Worm (Caenorhabditis elegans) whole organism, mixed stage, embryonic: ENCODE results near the gene F10A3.11.

Source experiments
- M03D4.4 ChIP-seq: sonication (generic microtip); optimal IDR thresholded peaks from 2 replicates; lab custom pipeline; 2017; ENCODE audit warnings: mild to moderate bottlenecking, missing genetic modification characterization, missing compliant biosample characterization
- bed-3 ChIP-seq: fragments of 200-800 bp; sonication (Bioruptor generic); optimal IDR thresholded peaks from 3 replicates; lab custom pipeline; 2018; ENCODE audit warnings: mild to moderate bottlenecking, missing genetic modification characterization, moderate library complexity, missing compliant biosample characterization
- ceh-39 ChIP-seq: fragments of 150-350 bp; optimal IDR thresholded peaks from 2 replicates; lab custom pipeline; 2014; ENCODE audit warnings: missing biosample characterization, missing genetic modification characterization
- ceh-43 ChIP-seq: fragments of 200-800 bp; sonication (Bioruptor generic); optimal IDR thresholded peaks from 2 replicates; lab custom pipeline; 2018; ENCODE audit warnings: mild to moderate bottlenecking, missing genetic modification characterization, moderate library complexity, missing compliant biosample characterization
- ces-1 ChIP-seq: fragments of 150-350 bp; optimal IDR thresholded peaks from 2 replicates; lab custom pipeline; 2014; ENCODE audit warnings: missing biosample characterization, missing genetic modification reagents, missing genetic modification characterization
- cnd-1 ChIP-seq: fragments of 200-800 bp; sonication (Bioruptor generic); optimal IDR thresholded peaks from 2 replicates; lab custom pipeline; 2018; ENCODE audit warnings: mild to moderate bottlenecking, missing genetic modification characterization, missing compliant biosample characterization
- drap-1 ChIP-seq: fragments of 200-800 bp; sonication (Bioruptor generic); optimal IDR thresholded peaks from 3 replicates; lab custom pipeline; 2018; ENCODE audit warnings: mild to moderate bottlenecking, missing genetic modification characterization, missing compliant biosample characterization
- elt-1 ChIP-seq: sonication (generic microtip); optimal IDR thresholded peaks from 2 replicates; lab custom pipeline; 2017; ENCODE audit warnings: missing genetic modification characterization, mild to moderate bottlenecking, missing compliant biosample characterization, antibody characterized with exemption, moderate library complexity, borderline replicate concordance; ENCODE audit not compliant: insufficient read depth
- elt-3 ChIP-seq: fragments of 150-350 bp; optimal IDR thresholded peaks from 2 replicates; lab custom pipeline; 2014; ENCODE audit warnings: missing biosample characterization, missing genetic modification characterization
- flh-1 ChIP-seq: fragments of 200-800 bp; sonication (Bioruptor generic); optimal IDR thresholded peaks from 2 replicates; lab custom pipeline; 2018; ENCODE audit warnings: mild to moderate bottlenecking, missing genetic modification characterization, moderate library complexity, missing compliant biosample characterization
- ham-2 ChIP-seq: fragments of 200-800 bp; sonication (Bioruptor generic); optimal IDR thresholded peaks from 2 replicates; lab custom pipeline; 2018; ENCODE audit warnings: mild to moderate bottlenecking, missing genetic modification characterization, missing compliant biosample characterization
- hlh-1 ChIP-seq: fragments of 150-350 bp; optimal IDR thresholded peaks from 2 replicates; lab custom pipeline; 2014; ENCODE audit warnings: missing biosample characterization, missing genetic modification reagents, missing genetic modification characterization
- lin-13 ChIP-seq: fragments of 150-350 bp; optimal IDR thresholded peaks from 2 replicates; lab custom pipeline; 2014; ENCODE audit warnings: missing biosample characterization, missing genetic modification characterization
- lin-32 ChIP-seq: fragments of 200-800 bp; sonication (Bioruptor generic); optimal IDR thresholded peaks from 2 replicates; lab custom pipeline; 2018; ENCODE audit warnings: mild to moderate bottlenecking, missing genetic modification characterization, missing compliant biosample characterization
- lsy-2 ChIP-seq: fragments of 150-350 bp; optimal IDR thresholded peaks from 2 replicates; lab custom pipeline; 2014; ENCODE audit warnings: missing biosample characterization, missing genetic modification characterization
- mab-5 ChIP-seq: fragments of 150-350 bp; optimal IDR thresholded peaks from 2 replicates; lab custom pipeline; 2014; ENCODE audit warnings: missing biosample characterization, missing genetic modification characterization
- mep-1 ChIP-seq: fragments of 150-350 bp; optimal IDR thresholded peaks from 2 replicates; lab custom pipeline; 2017; ENCODE audit warnings: missing biosample characterization, missing genetic modification reagents, missing genetic modification characterization, inconsistent platforms
- mls-2 ChIP-seq: sonication (generic microtip); optimal IDR thresholded peaks from 2 replicates; lab custom pipeline; 2016; ENCODE audit warnings: mild to moderate bottlenecking, missing genetic modification characterization, moderate library complexity, missing compliant biosample characterization
- nhr-12 ChIP-seq: fragments of 150-350 bp; optimal IDR thresholded peaks from 2 replicates; lab custom pipeline; 2014; ENCODE audit warnings: missing biosample characterization, missing genetic modification characterization
- nhr-2 ChIP-seq: fragments of 150-350 bp; optimal IDR thresholded peaks from 2 replicates; lab custom pipeline; 2014; ENCODE audit warnings: missing biosample characterization, missing genetic modification characterization
- nhr-237 ChIP-seq: fragments of 150-350 bp; optimal IDR thresholded peaks from 2 replicates; lab custom pipeline; 2014; ENCODE audit warnings: missing biosample characterization, missing genetic modification characterization
- nhr-28 ChIP-seq: fragments of 150-350 bp; optimal IDR thresholded peaks from 2 replicates; lab custom pipeline; 2014; ENCODE audit warnings: missing biosample characterization, missing genetic modification characterization
- nhr-76 ChIP-seq: sonication (generic microtip); optimal IDR thresholded peaks from 2 replicates; lab custom pipeline; 2017; ENCODE audit warnings: missing biosample characterization, missing genetic modification characterization
- pha-4 ChIP-seq: fragments of 150-350 bp; optimal IDR thresholded peaks from 2 replicates; lab custom pipeline; 2018; ENCODE audit warnings: missing biosample characterization, missing genetic modification reagents, missing genetic modification characterization
- sem-2 ChIP-seq: fragments of 200-800 bp; sonication (Bioruptor generic); optimal IDR thresholded peaks from 2 replicates; lab custom pipeline; 2018; ENCODE audit warnings: mild to moderate bottlenecking, missing genetic modification characterization, missing compliant biosample characterization
- snpc-4 ChIP-seq: fragments of 150-350 bp; optimal IDR thresholded peaks from 2 replicates; lab custom pipeline; 2014; ENCODE audit warnings: missing biosample characterization, missing genetic modification characterization
- sptf-1 ChIP-seq: sonication (generic microtip); optimal IDR thresholded peaks from 2 replicates; lab custom pipeline; 2017; ENCODE audit warnings: mild to moderate bottlenecking, missing genetic modification characterization, moderate library complexity, missing compliant biosample characterization
- unc-120 ChIP-seq: sonication (generic microtip); optimal IDR thresholded peaks from 2 replicates; lab custom pipeline; 2017; ENCODE audit warnings: missing genetic modification characterization, missing compliant biosample characterization; ENCODE audit not compliant: poor library complexity, severe bottlenecking
- unc-39 ChIP-seq: fragments of 150-350 bp; optimal IDR thresholded peaks from 2 replicates; lab custom pipeline; 2014; ENCODE audit warnings: missing biosample characterization, missing genetic modification characterization
- zip-8 ChIP-seq: fragments of 150-350 bp; optimal IDR thresholded peaks from 2 replicates; lab custom pipeline; 2014; ENCODE audit warnings: missing biosample characterization, missing genetic modification characterization
- ztf-11 ChIP-seq: fragments of 150-350 bp; optimal IDR thresholded peaks from 2 replicates; lab custom pipeline; 2014; ENCODE audit warnings: missing biosample characterization, missing genetic modification characterization

F10A3.11 gene

DNA sequence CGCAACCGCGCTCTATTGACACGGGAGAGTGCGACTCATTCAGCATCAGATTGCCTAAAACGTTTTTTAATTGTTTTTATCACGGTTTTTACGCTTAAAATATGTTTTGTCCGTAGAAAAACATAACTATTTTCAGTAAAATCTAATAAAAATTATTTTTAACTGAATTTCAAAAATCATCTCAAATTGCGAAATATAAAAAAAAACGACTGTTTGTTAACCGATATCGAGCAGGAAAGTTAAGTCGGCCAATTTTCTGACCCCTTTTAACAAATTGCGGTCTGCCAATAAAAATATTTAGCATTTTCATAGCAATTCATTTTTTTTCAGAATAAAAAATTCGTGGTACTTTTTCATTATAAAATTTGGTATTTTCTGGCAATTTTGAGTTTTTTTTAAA is 42.0 kb upstream of the F10A3.11 start:
- TF ChIP-seq nhr-76 (tag; lab: Kevin White, UChicago): no peak
- TF ChIP-seq M03D4.4 (tag; lab: Kevin White, UChicago): no peak
- TF ChIP-seq cnd-1 (tag; lab: Kevin White, UChicago): no peak
- TF ChIP-seq sptf-1: no peak
- TF ChIP-seq elt-3: no peak
- TF ChIP-seq sem-2 (GFP tag; lab: Kevin White, UChicago): no peak
- TF ChIP-seq ceh-43: no peak
- TF ChIP-seq ceh-39 (tag; lab: Kevin White, UChicago): no peak
- no peak for TF ChIP-seq snpc-4 (tag; lab: Kevin White, UChicago)
- TF ChIP-seq pha-4: no peak

DNA sequence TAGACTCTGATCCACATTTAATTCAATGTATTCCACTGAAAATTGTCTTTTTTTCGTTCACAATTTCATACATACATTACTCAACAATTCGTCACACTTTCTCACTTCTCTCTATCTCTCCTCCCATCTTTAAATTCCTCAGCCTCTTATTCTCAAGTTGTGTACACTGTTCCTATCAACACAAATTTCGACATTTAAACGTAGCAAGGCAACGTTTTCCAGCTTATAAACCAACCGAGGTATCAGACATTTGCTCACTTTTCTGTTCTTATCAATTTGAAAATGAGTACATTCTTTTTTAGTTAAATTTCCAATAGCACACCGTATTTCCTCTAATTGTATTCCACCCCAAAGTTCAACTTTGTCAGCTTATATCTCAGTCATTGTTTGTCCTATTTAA is 41.6 kb upstream of the F10A3.11 start, which contains the start of gene skr-3:
Gene skr-3 (plus strand): TSS at position 163 of the 400 bp plus-strand sequence.
- no peak for TF ChIP-seq mep-1 (tag; lab: Kevin White, UChicago)
- no peak for TF ChIP-seq unc-120 (tag; lab: Kevin White, UChicago)
- no peak for TF ChIP-seq ces-1 (GFP tag; lab: Kevin White, UChicago)
- TF ChIP-seq elt-3: no peak
- no peak for TF ChIP-seq lin-32 (GFP tag; lab: Kevin White, UChicago)
- no peak for TF ChIP-seq zip-8 (tag; lab: Kevin White, UChicago)
- no peak for TF ChIP-seq flh-1 (GFP tag; lab: Kevin White, UChicago)
- no peak for TF ChIP-seq nhr-2 (tag; lab: Kevin White, UChicago)
- no peak for TF ChIP-seq mab-5 (tag; lab: Kevin White, UChicago)

DNA sequence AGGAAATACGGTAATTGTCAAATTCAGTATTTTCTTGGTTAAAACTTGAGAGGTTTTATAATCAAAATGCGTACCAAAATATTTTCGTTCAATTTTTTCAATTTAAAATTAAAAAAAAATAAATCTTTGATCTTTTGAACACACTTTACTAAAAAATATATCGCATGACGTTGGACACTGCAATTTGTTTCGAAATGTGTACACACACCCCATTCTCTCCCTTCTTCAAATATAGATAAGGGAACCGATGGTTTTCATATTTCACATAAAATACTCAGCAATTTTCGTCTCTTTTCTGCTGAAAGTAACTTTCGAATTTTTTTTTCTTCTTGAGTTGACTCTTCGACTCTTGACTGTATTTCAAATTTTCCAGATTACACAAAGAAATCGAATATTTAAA is 41.0 kb upstream of the F10A3.11 start:
- no peak for TF ChIP-seq lsy-2 (tag; lab: Kevin White, UChicago)

DNA sequence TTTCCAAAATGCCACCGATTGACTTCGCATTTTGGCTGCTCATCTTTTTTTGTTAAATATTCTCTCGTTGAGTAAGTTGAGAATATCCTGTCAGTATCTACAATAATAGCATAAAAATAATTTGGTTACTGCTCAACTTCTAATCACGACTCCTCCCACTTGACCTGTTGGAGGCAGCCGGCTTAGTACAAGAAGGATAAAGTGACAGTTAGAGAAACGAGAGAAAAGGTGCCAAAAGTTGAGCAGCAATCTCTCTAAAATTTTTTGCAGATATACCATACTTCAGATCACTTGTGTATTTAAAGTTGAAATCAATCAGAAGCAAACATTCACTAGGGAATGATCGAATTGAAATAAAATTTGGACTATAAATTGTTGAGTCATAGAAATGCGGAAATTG is 37.7 kb upstream of the F10A3.11 start, which contains the start of gene nhr-111:
Gene nhr-111 (minus strand): TSS at position 101 of the 400 bp plus-strand sequence.
- TF ChIP-seq snpc-4 (tag; lab: Kevin White, UChicago): no peak
- no peak for TF ChIP-seq sem-2 (GFP tag; lab: Kevin White, UChicago)
- TF ChIP-seq lsy-2 (tag; lab: Kevin White, UChicago): no peak
- no peak for TF ChIP-seq ztf-11 (tag; lab: Kevin White, UChicago)
- TF ChIP-seq lin-13: no peak
- TF ChIP-seq nhr-237 (tag; lab: Kevin White, UChicago): no peak
- TF ChIP-seq bed-3 (GFP tag; lab: Kevin White, UChicago): no peak
- TF ChIP-seq cnd-1 (tag; lab: Kevin White, UChicago): no peak
- TF ChIP-seq nhr-12 (tag; lab: Kevin White, UChicago): no peak
- no peak for TF ChIP-seq elt-1 (tag; lab: Kevin White, UChicago)
- TF ChIP-seq nhr-2 (tag; lab: Kevin White, UChicago): no peak
- TF ChIP-seq drap-1: no peak
- TF ChIP-seq unc-120 (tag; lab: Kevin White, UChicago): no peak

DNA sequence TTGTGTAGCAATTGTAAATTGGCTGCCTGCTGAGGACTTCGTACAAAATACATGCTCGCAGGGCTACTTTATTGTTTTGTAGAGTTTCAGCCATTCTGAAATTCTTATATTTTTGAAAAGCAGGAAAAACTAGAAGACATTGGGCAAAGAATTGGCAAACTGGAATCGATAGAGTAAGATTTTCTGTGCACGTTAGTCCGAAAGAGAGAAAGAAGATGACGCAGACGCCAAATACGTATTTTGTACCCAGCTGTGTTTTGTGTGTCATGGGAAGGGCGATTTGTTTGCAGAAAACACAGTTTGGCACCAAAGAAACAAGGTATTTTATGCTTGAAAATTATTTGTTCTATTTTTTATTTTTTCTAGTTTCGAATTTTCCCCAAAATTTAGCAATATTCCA is 35.1 kb upstream of the F10A3.11 start, which contains the start of gene fbxa-143:
Gene fbxa-143 (minus strand): TSS at position 101 of the 400 bp plus-strand sequence.
- TF ChIP-seq sptf-1 (no peak), hlh-1 (tag; lab: Kevin White, UChicago) (no peak), ceh-39 (tag; lab: Kevin White, UChicago) (no peak), elt-1 (tag; lab: Kevin White, UChicago) (no peak), mls-2 (no peak), lin-32 (GFP tag; lab: Kevin White, UChicago) (no peak), mab-5 (tag; lab: Kevin White, UChicago) (no peak), unc-39 (tag; lab: Kevin White, UChicago) (no peak), nhr-237 (tag; lab: Kevin White, UChicago) (no peak), nhr-2 (tag; lab: Kevin White, UChicago) (no peak), mep-1 (tag; lab: Kevin White, UChicago) (no peak), ces-1 (GFP tag; lab: Kevin White, UChicago) (no peak), nhr-28 (tag; lab: Kevin White, UChicago) (no peak), ham-2 (GFP tag; lab: Kevin White, UChicago) (no peak)
